Fruit fly (Drosophila melanogaster): Measurements from ENCODE around the gene Taf6.

DNA sequence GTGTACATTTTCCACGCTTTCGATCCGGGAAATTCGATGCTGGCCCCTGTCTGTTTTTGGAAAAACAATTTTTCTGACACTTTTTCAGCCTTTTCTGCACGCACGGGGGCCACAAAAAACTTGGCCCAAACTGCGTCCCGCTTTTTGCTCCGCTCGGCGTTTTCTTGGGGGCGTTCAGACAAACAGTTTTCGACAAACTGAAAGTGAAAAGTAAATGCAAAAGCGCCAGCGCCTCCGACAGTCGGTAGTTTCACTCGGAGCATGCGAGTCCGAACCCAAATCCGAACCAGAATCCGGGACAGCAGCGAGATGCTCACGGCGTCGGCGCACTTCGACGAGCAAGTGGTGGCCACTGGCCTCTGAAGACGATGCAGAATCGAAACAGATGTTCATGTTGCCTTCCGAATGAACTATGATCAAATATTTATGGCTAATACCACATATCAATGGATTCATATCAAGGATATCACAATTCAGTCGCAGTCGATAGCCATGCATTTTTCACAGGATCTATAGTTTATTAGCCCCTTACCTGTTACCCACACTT is 14.4 kb upstream of the Taf6 start, which contains the start of gene Shal:
- TF ChIP-seq CG15710 (tag; optimal IDR thresholded peaks at IDR 0.05) (no peak), CG9948 (tag; optimal IDR thresholded peaks at IDR 0.05) (no peak)
